Worm (Caenorhabditis elegans): ENCODE results near the gene dpy-7.

- TF ChIP-seq blmp-1 (tag; optimal IDR thresholded peaks at IDR 0.05; ENCODE audit: insufficient read depth) (no peak), mdl-1 (tag; optimal IDR thresholded peaks at IDR 0.05) (no peak), lin-11 (tag; optimal IDR thresholded peaks at IDR 0.05) (no peak), skn-1 (tag; optimal IDR thresholded peaks at IDR 0.05) (no peak), nhr-6 (tag; optimal IDR thresholded peaks at IDR 0.05) (no peak), R02D3.7 (tag; optimal IDR thresholded peaks at IDR 0.05) (no peak), dmd-4 (tag; optimal IDR thresholded peaks at IDR 0.05) (no peak), unc-62 (GFP tag; optimal IDR thresholded peaks at IDR 0.05) (no peak)
Observed at ce11 chrX:7491521-7491920, 46.1 kb downstream of the dpy-7 start.

All from whole organism, L2 larva.